Worm (Caenorhabditis elegans) whole organism, L4/young adult: ENCODE data around the gene tag-314.

Experiments used
- W03F9.2 ChIP-seq: fragments of 150-350 bp; optimal IDR thresholded peaks from 2 replicates; lab custom pipeline; 2014; ENCODE audit warnings: missing biosample characterization, missing genetic modification characterization
- dao-5 ChIP-seq: sonication (generic microtip); optimal IDR thresholded peaks from 2 replicates; lab custom pipeline; 2016; ENCODE audit warnings: missing genotype, missing genetic modification characterization, moderate library complexity, missing compliant biosample characterization

ce11 chrV:10463276-10463675, 34.8 kb upstream of the tag-314 start, which contains the start of gene F22E12.3:
- TF ChIP-seq W03F9.2 (tag; lab: Kevin White, UChicago) (no peak), dao-5 (tag; lab: Kevin White, UChicago) (no peak)
